Worm (Caenorhabditis elegans) whole organism, L4 larva: Measurements from ENCODE around the gene F35G12.12.

Experiments
- R02D3.7 ChIP-seq: fragments of 150-350 bp; sonication (generic microtip); optimal IDR thresholded peaks from 3 replicates; lab custom pipeline; 2014; ENCODE audit warnings: missing biosample characterization, missing genetic modification characterization
- aly-2 ChIP-seq: sonication (generic microtip); optimal IDR thresholded peaks from 2 replicates; lab custom pipeline; 2018; ENCODE audit warnings: missing biosample characterization, missing genetic modification characterization
- ama-1 ChIP-seq: fragments of 150-350 bp; optimal IDR thresholded peaks from 2 replicates; lab custom pipeline; 2014; ENCODE audit warnings: inconsistent platforms, mixed read lengths
- ceh-28 ChIP-seq: fragments of 150-350 bp; optimal IDR thresholded peaks from 2 replicates; lab custom pipeline; 2014; ENCODE audit warnings: missing biosample characterization, missing genetic modification reagents, missing genetic modification characterization
- dmd-9 ChIP-seq: fragments of 200-800 bp; sonication (Bioruptor generic); IDR thresholded peaks from 2 replicates; pipeline ENCODE4 v1.3.6; 2022; ENCODE audit warnings: missing genetic modification reagents, missing genetic modification characterization, missing compliant biosample characterization
- egl-27 ChIP-seq: sonication (generic microtip); optimal IDR thresholded peaks from 3 replicates; lab custom pipeline; 2017; ENCODE audit warnings: missing biosample characterization, missing genetic modification reagents, missing genetic modification characterization
- lin-13 ChIP-seq: fragments of 150-350 bp; optimal IDR thresholded peaks from 2 replicates; lab custom pipeline; 2014; ENCODE audit warnings: missing biosample characterization, missing genetic modification reagents, missing genetic modification characterization
- lsy-2 ChIP-seq, 2 experiments: fragments of 150-350 bp in 1 of 2; sonication (generic microtip) in 1 of 2; optimal IDR thresholded peaks; 2 replicates each; lab custom pipeline; 2014 to 2017; ENCODE audit warnings: missing biosample characterization in 2 of 2, missing genetic modification characterization in 2 of 2
- mxl-2 ChIP-seq: fragments of 200-800 bp; sonication (Bioruptor generic); conservative IDR thresholded peaks from 2 replicates; pipeline ENCODE4 v1.3.6; 2022; ENCODE audit warnings: missing genetic modification reagents, missing genetic modification characterization, missing compliant biosample characterization
- nhr-237 ChIP-seq: sonication (generic microtip); optimal IDR thresholded peaks from 2 replicates; lab custom pipeline; 2017; ENCODE audit warnings: missing biosample characterization, missing genetic modification characterization
- nhr-28 ChIP-seq: fragments of 150-350 bp; optimal IDR thresholded peaks from 2 replicates; lab custom pipeline; 2014; ENCODE audit warnings: missing biosample characterization, missing genetic modification characterization
- pha-4 ChIP-seq, 2 experiments: fragments of 150-350 bp in 1 of 2; fragments of 200-800 bp in 1 of 2; sonication (Bioruptor generic) in 1 of 2; IDR thresholded peaks in 1 of 2; optimal IDR thresholded peaks in 1 of 2; 2 replicates each; pipeline versions ENCODE4 v1.3.6 to Lab custom; 2014 to 2022; ENCODE audit warnings: missing genetic modification characterization in 2 of 2, missing genetic modification reagents in 2 of 2, missing biosample characterization in 1 of 2, missing compliant biosample characterization in 1 of 2
- unc-130 ChIP-seq: sonication (generic microtip); optimal IDR thresholded peaks from 2 replicates; lab custom pipeline; 2016; ENCODE audit warnings: missing genetic modification reagents, missing genetic modification characterization, missing compliant biosample characterization

- TF ChIP-seq nhr-28: no peak
- no peak for TF ChIP-seq unc-130
- TF ChIP-seq lin-13 (GFP tag; lab: Kevin White, UChicago): no peak
- no peak for TF ChIP-seq aly-2 (tag; lab: Kevin White, UChicago)
- no peak for TF ChIP-seq pha-4 (GFP tag; IDR thresholded peaks at IDR 0.05; lab: Robert Waterston, UW)
- no peak for TF ChIP-seq pha-4 (tag; optimal IDR thresholded peaks at IDR 0.05; lab: Kevin White, UChicago)
- TF ChIP-seq nhr-237: no peak
- peak in 1 of 2 experiments; percentile 14 for TF ChIP-seq lsy-2 (tag; optimal IDR thresholded peaks at IDR 0.05; lab: Kevin White, UChicago)
- TF ChIP-seq egl-27 (tag; lab: Kevin White, UChicago): no peak
- no peak for TF ChIP-seq ceh-28 (tag; lab: Kevin White, UChicago)
- no peak for TF ChIP-seq dmd-9 (GFP tag; lab: Robert Waterston, UW)
- no peak for TF ChIP-seq mxl-2
- TF ChIP-seq R02D3.7 (tag; lab: Kevin White, UChicago): no peak
- no peak for TF ChIP-seq ama-1 (lab: Kevin White, UChicago)
Measured at ce11 chrIII:4555345-4555744, 26.2 kb upstream of the F35G12.12 start.
